Worm (Caenorhabditis elegans) whole organism, late embryonic: ENCODE data around the gene col-168.

Experiments used
- C08G9.2 ChIP-seq: sonication (generic microtip); optimal IDR thresholded peaks from 2 replicates; lab custom pipeline; 2016; ENCODE audit warnings: mild to moderate bottlenecking, missing genetic modification characterization, moderate library complexity, missing compliant biosample characterization
- C38D4.7 ChIP-seq: fragments of 200-800 bp; sonication (Bioruptor generic); optimal IDR thresholded peaks from 2 replicates; lab custom pipeline; 2018; ENCODE audit warnings: mild to moderate bottlenecking, missing genetic modification characterization, moderate library complexity, missing compliant biosample characterization
- F13H6.1 ChIP-seq: sonication (generic microtip); optimal IDR thresholded peaks from 2 replicates; lab custom pipeline; 2016; ENCODE audit warnings: missing genetic modification characterization, missing compliant biosample characterization
- K09A11.1 ChIP-seq: sonication (generic microtip); optimal IDR thresholded peaks from 2 replicates; lab custom pipeline; 2017; ENCODE audit warnings: antibody characterized with exemption, mild to moderate bottlenecking, missing genetic modification characterization, missing compliant biosample characterization; ENCODE audit not compliant: insufficient read depth
- T23F11.4 ChIP-seq: fragments of 200-800 bp; sonication (Bioruptor generic); optimal IDR thresholded peaks from 2 replicates; lab custom pipeline; 2018; ENCODE audit warnings: mild to moderate bottlenecking, missing genetic modification characterization, missing compliant biosample characterization
- Y22D7AL.16 ChIP-seq: sonication (generic microtip); optimal IDR thresholded peaks from 2 replicates; lab custom pipeline; 2016; ENCODE audit warnings: missing genetic modification characterization, missing compliant biosample characterization
- ama-1 ChIP-seq: fragments of 150-350 bp; optimal IDR thresholded peaks from 2 replicates; lab custom pipeline; 2014
- ceh-14 ChIP-seq: sonication (generic microtip); optimal IDR thresholded peaks from 2 replicates; lab custom pipeline; 2016; ENCODE audit warnings: missing genotype, missing genetic modification characterization, missing compliant biosample characterization
- ceh-18 ChIP-seq: sonication (generic microtip); optimal IDR thresholded peaks from 2 replicates; lab custom pipeline; 2016; ENCODE audit warnings: missing genetic modification characterization, missing compliant biosample characterization
- ceh-2 ChIP-seq: sonication (generic microtip); optimal IDR thresholded peaks from 2 replicates; lab custom pipeline; 2016; ENCODE audit warnings: missing genotype, missing genetic modification characterization, missing compliant biosample characterization
- ceh-22 ChIP-seq: sonication (generic microtip); optimal IDR thresholded peaks from 2 replicates; lab custom pipeline; 2017; ENCODE audit warnings: missing biosample characterization, missing genetic modification characterization
- ceh-24 ChIP-seq: sonication (generic microtip); optimal IDR thresholded peaks from 2 replicates; lab custom pipeline; 2016; ENCODE audit warnings: mild to moderate bottlenecking, missing genetic modification characterization, missing compliant biosample characterization
- ceh-30 ChIP-seq: fragments of 150-350 bp; optimal IDR thresholded peaks from 2 replicates; lab custom pipeline; 2014; ENCODE audit warnings: missing biosample characterization, missing genetic modification characterization
- ceh-31 ChIP-seq: sonication (generic microtip); optimal IDR thresholded peaks from 2 replicates; lab custom pipeline; 2016; ENCODE audit warnings: missing genetic modification characterization, missing compliant biosample characterization
- ceh-34 ChIP-seq: sonication (generic microtip); optimal IDR thresholded peaks from 2 replicates; lab custom pipeline; 2016; ENCODE audit warnings: mild to moderate bottlenecking, missing genetic modification characterization, missing compliant biosample characterization
- ceh-45 ChIP-seq: fragments of 200-800 bp; sonication (Bioruptor generic); IDR thresholded peaks from 2 replicates; pipeline ENCODE4 v1.3.6; 2022; ENCODE audit warnings: missing genetic modification reagents, missing genetic modification characterization, missing compliant biosample characterization
- ceh-48 ChIP-seq: sonication (generic microtip); optimal IDR thresholded peaks from 2 replicates; lab custom pipeline; 2016; ENCODE audit warnings: missing genetic modification characterization, inconsistent platforms, missing compliant biosample characterization
- ceh-9 ChIP-seq: sonication (generic microtip); optimal IDR thresholded peaks from 2 replicates; lab custom pipeline; 2016; ENCODE audit warnings: mild to moderate bottlenecking, missing genetic modification characterization, inconsistent platforms, missing compliant biosample characterization
- che-1 ChIP-seq: sonication (generic microtip); optimal IDR thresholded peaks from 2 replicates; lab custom pipeline; 2016; ENCODE audit warnings: mild to moderate bottlenecking, missing genetic modification characterization, missing compliant biosample characterization
- dmd-4 ChIP-seq: sonication (generic microtip); optimal IDR thresholded peaks from 2 replicates; lab custom pipeline; 2016; ENCODE audit warnings: borderline replicate concordance, missing genetic modification characterization, missing compliant biosample characterization
- dve-1 ChIP-seq: sonication (generic microtip); optimal IDR thresholded peaks from 2 replicates; lab custom pipeline; 2017; ENCODE audit warnings: antibody characterized with exemption, mild to moderate bottlenecking, missing genetic modification characterization, missing compliant biosample characterization
- elt-2 ChIP-seq: sonication (generic microtip); optimal IDR thresholded peaks from 2 replicates; lab custom pipeline; 2016; ENCODE audit warnings: missing genetic modification reagents, missing genetic modification characterization, missing compliant biosample characterization
- elt-4 ChIP-seq: sonication (generic microtip); optimal IDR thresholded peaks from 2 replicates; lab custom pipeline; 2016; ENCODE audit warnings: missing genetic modification characterization, missing compliant biosample characterization
- ets-4 ChIP-seq: sonication (generic microtip); optimal IDR thresholded peaks from 2 replicates; lab custom pipeline; 2016; ENCODE audit warnings: missing genetic modification characterization, missing compliant biosample characterization
- fax-1 ChIP-seq: sonication (generic microtip); optimal IDR thresholded peaks from 2 replicates; lab custom pipeline; 2016; ENCODE audit warnings: missing genotype, missing genetic modification characterization, missing compliant biosample characterization
- fkh-10 ChIP-seq: fragments of 150-350 bp; optimal IDR thresholded peaks from 2 replicates; lab custom pipeline; 2014; ENCODE audit warnings: missing biosample characterization, missing genetic modification reagents, missing genetic modification characterization
- gmeb-2 ChIP-seq: sonication (generic microtip); optimal IDR thresholded peaks from 2 replicates; lab custom pipeline; 2016; ENCODE audit warnings: missing genetic modification characterization, inconsistent platforms, missing compliant biosample characterization
- hlh-13 ChIP-seq: fragments of 200-800 bp; sonication (Bioruptor generic); optimal IDR thresholded peaks from 2 replicates; lab custom pipeline; 2018; ENCODE audit warnings: mild to moderate bottlenecking, missing genetic modification characterization, missing compliant biosample characterization
- hlh-6 ChIP-seq: sonication (generic microtip); optimal IDR thresholded peaks from 2 replicates; lab custom pipeline; 2016; ENCODE audit warnings: missing genotype, missing genetic modification characterization, missing compliant biosample characterization
- hlh-8 ChIP-seq: sonication (generic microtip); optimal IDR thresholded peaks from 2 replicates; lab custom pipeline; 2016; ENCODE audit warnings: missing genotype, missing genetic modification characterization, missing compliant biosample characterization
- lim-6 ChIP-seq: sonication (generic microtip); optimal IDR thresholded peaks from 2 replicates; lab custom pipeline; 2016; ENCODE audit warnings: missing genetic modification characterization, missing compliant biosample characterization
- nfya-1 ChIP-seq: sonication (generic microtip); optimal IDR thresholded peaks from 2 replicates; lab custom pipeline; 2017; ENCODE audit warnings: missing genetic modification characterization, mild to moderate bottlenecking, missing compliant biosample characterization, antibody characterized with exemption, moderate library complexity
- nhr-11 ChIP-seq: fragments of 150-350 bp; optimal IDR thresholded peaks from 2 replicates; lab custom pipeline; 2014; ENCODE audit warnings: missing biosample characterization, missing genetic modification characterization
- nhr-232 ChIP-seq: sonication (generic microtip); optimal IDR thresholded peaks from 2 replicates; lab custom pipeline; 2016; ENCODE audit warnings: missing genetic modification characterization, missing compliant biosample characterization
- odd-2 ChIP-seq: sonication (generic microtip); optimal IDR thresholded peaks from 2 replicates; lab custom pipeline; 2017; ENCODE audit warnings: antibody characterized with exemption, mild to moderate bottlenecking, missing genetic modification characterization, missing compliant biosample characterization
- pag-3 ChIP-seq: sonication (generic microtip); optimal IDR thresholded peaks from 2 replicates; lab custom pipeline; 2016; ENCODE audit warnings: missing compliant biosample characterization, missing genetic modification characterization, borderline replicate concordance
- pat-9 ChIP-seq: fragments of 200-800 bp; sonication (Bioruptor generic); optimal IDR thresholded peaks from 2 replicates; lab custom pipeline; 2018; ENCODE audit warnings: mild to moderate bottlenecking, missing genetic modification characterization, moderate library complexity, missing compliant biosample characterization
- pax-1 ChIP-seq: fragments of 150-350 bp; optimal IDR thresholded peaks from 2 replicates; lab custom pipeline; 2014; ENCODE audit warnings: missing biosample characterization, missing genetic modification characterization
- pha-2 ChIP-seq: sonication (generic microtip); optimal IDR thresholded peaks from 2 replicates; lab custom pipeline; 2017; ENCODE audit warnings: mild to moderate bottlenecking, missing genetic modification characterization, missing compliant biosample characterization
- pha-4 ChIP-seq: fragments of 150-350 bp; optimal IDR thresholded peaks from 2 replicates; lab custom pipeline; 2018; ENCODE audit warnings: missing biosample characterization, missing genetic modification reagents, missing genetic modification characterization
- pqm-1 ChIP-seq: sonication (generic microtip); optimal IDR thresholded peaks from 2 replicates; lab custom pipeline; 2016; ENCODE audit warnings: missing genetic modification characterization, missing compliant biosample characterization
- ref-2 ChIP-seq: sonication (generic microtip); optimal IDR thresholded peaks from 2 replicates; lab custom pipeline; 2016; ENCODE audit warnings: missing genetic modification characterization, missing compliant biosample characterization
- sdc-2 ChIP-seq: sonication (generic microtip); optimal IDR thresholded peaks from 2 replicates; lab custom pipeline; 2016; ENCODE audit warnings: missing genotype, missing genetic modification characterization, missing compliant biosample characterization
- sox-2 ChIP-seq: fragments of 200-800 bp; sonication (Bioruptor generic); IDR thresholded peaks from 2 replicates; pipeline ENCODE4 v1.3.6; 2022; ENCODE audit warnings: missing genetic modification reagents, missing genetic modification characterization, missing compliant biosample characterization
- syd-9 ChIP-seq: sonication (generic microtip); optimal IDR thresholded peaks from 2 replicates; lab custom pipeline; 2016; ENCODE audit warnings: mild to moderate bottlenecking, missing genetic modification characterization, moderate library complexity, missing compliant biosample characterization
- tbx-2 ChIP-seq: sonication (generic microtip); optimal IDR thresholded peaks from 2 replicates; lab custom pipeline; 2016; ENCODE audit warnings: missing genetic modification characterization, missing compliant biosample characterization
- tbx-7 ChIP-seq: sonication (generic microtip); optimal IDR thresholded peaks from 2 replicates; lab custom pipeline; 2016; ENCODE audit warnings: missing genotype, missing genetic modification characterization, missing compliant biosample characterization
- unc-42 ChIP-seq: sonication (generic microtip); optimal IDR thresholded peaks from 2 replicates; lab custom pipeline; 2016; ENCODE audit warnings: missing genotype, missing genetic modification characterization, missing compliant biosample characterization
- unc-55 ChIP-seq: sonication (generic microtip); optimal IDR thresholded peaks from 2 replicates; lab custom pipeline; 2017; ENCODE audit warnings: missing biosample characterization, missing genetic modification reagents, missing genetic modification characterization
- ztf-16 ChIP-seq: sonication (generic microtip); optimal IDR thresholded peaks from 2 replicates; lab custom pipeline; 2017; ENCODE audit warnings: missing genetic modification characterization, missing compliant biosample characterization

The col-168 gene

ce11 chrX:6292812-6293211 is 33.4 kb upstream of the col-168 start, which contains the start of gene mom-1:
mom-1 (plus strand) TSS chrX:6293112.
- TF ChIP-seq ceh-31 (tag; lab: Kevin White, UChicago): no peak
- TF ChIP-seq ceh-45: no peak
- no peak for TF ChIP-seq ceh-34 (tag; lab: Kevin White, UChicago)
- TF ChIP-seq odd-2 (tag; lab: Kevin White, UChicago): no peak
- TF ChIP-seq nhr-11 (tag; lab: Kevin White, UChicago): no peak
- TF ChIP-seq sox-2 (GFP tag; lab: Robert Waterston, UW): no peak
- TF ChIP-seq elt-4 (tag; lab: Kevin White, UChicago): no peak
- TF ChIP-seq pqm-1 (tag; lab: Kevin White, UChicago): no peak
- TF ChIP-seq tbx-2 (tag; lab: Kevin White, UChicago): no peak
- no peak for TF ChIP-seq K09A11.1 (tag; lab: Kevin White, UChicago)
- no peak for TF ChIP-seq che-1 (tag; lab: Kevin White, UChicago)
- TF ChIP-seq ref-2: no peak
- no peak for TF ChIP-seq tbx-7 (tag; lab: Kevin White, UChicago)
- no peak for TF ChIP-seq F13H6.1 (tag; lab: Kevin White, UChicago)
- TF ChIP-seq lim-6: no peak
- TF ChIP-seq elt-2: no peak
- no peak for TF ChIP-seq pha-4 (tag; lab: Kevin White, UChicago)
- no peak for TF ChIP-seq sdc-2 (tag; lab: Kevin White, UChicago)
- no peak for TF ChIP-seq fax-1 (tag; lab: Kevin White, UChicago)

ce11 chrX:6296402-6296844 is 29.8 kb upstream of the col-168 start:
- peak; percentile 73 for TF ChIP-seq F13H6.1 (tag; lab: Kevin White, UChicago)
- TF ChIP-seq sox-2 (GFP tag; lab: Robert Waterston, UW): peak; percentile 64
- peak; percentile 98 for TF ChIP-seq unc-42 (tag; lab: Kevin White, UChicago)
- peak; percentile 37 for TF ChIP-seq hlh-13 (GFP tag; lab: Kevin White, UChicago)
- TF ChIP-seq ref-2: peak; percentile 97
- TF ChIP-seq pax-1 (tag; lab: Kevin White, UChicago): peak; percentile 93
- peak; percentile 48 for TF ChIP-seq gmeb-2 (tag; lab: Kevin White, UChicago)
- TF ChIP-seq tbx-7 (tag; lab: Kevin White, UChicago): peak; percentile 70
- peak; percentile 68 for TF ChIP-seq T23F11.4 (GFP tag; lab: Kevin White, UChicago)
- peak; percentile 92 for TF ChIP-seq ceh-14
- peak; percentile 27 for TF ChIP-seq unc-55
- TF ChIP-seq ets-4 (tag; lab: Kevin White, UChicago): peak; percentile 80
- peak; percentile 97 for TF ChIP-seq ceh-48 (tag; lab: Kevin White, UChicago)
- no peak for TF ChIP-seq Y22D7AL.16 (tag; lab: Kevin White, UChicago)
- peak; percentile 66 for TF ChIP-seq fax-1 (tag; lab: Kevin White, UChicago)
- TF ChIP-seq dve-1 (tag; lab: Kevin White, UChicago): peak; percentile 98
- peak; percentile 87 for TF ChIP-seq fkh-10
- peak; percentile 64 for TF ChIP-seq hlh-8 (tag; lab: Kevin White, UChicago)
- TF ChIP-seq hlh-6 (tag; lab: Kevin White, UChicago): peak; percentile 71
- TF ChIP-seq odd-2 (tag; lab: Kevin White, UChicago): peak; percentile 8
- TF ChIP-seq tbx-2 (tag; lab: Kevin White, UChicago): peak; percentile 96
- peak; percentile 93 for TF ChIP-seq ceh-2 (tag; lab: Kevin White, UChicago)
- TF ChIP-seq ceh-24 (tag; lab: Kevin White, UChicago): no peak
- TF ChIP-seq pha-2 (tag; lab: Kevin White, UChicago): peak; percentile 6
- TF ChIP-seq ceh-22 (tag; lab: Kevin White, UChicago): peak; percentile 92
- peak; percentile 51 for TF ChIP-seq lim-6
- TF ChIP-seq pag-3: no peak
- peak; percentile 94 for TF ChIP-seq ceh-30 (tag; lab: Kevin White, UChicago)
- TF ChIP-seq nhr-232 (tag; lab: Kevin White, UChicago): no peak
- peak; percentile 75 for TF ChIP-seq pat-9 (tag; lab: Kevin White, UChicago)
- peak; percentile 70 for TF ChIP-seq syd-9 (tag; lab: Kevin White, UChicago)
- TF ChIP-seq nfya-1: peak; percentile 98
- TF ChIP-seq ztf-16: peak; percentile 97
- TF ChIP-seq ama-1 (lab: Kevin White, UChicago): no peak
- TF ChIP-seq nhr-11 (tag; lab: Kevin White, UChicago): peak; percentile 74
- TF ChIP-seq C38D4.7 (GFP tag; lab: Kevin White, UChicago): peak; percentile 21
- no peak for TF ChIP-seq pha-4 (tag; lab: Kevin White, UChicago)
- TF ChIP-seq sdc-2 (tag; lab: Kevin White, UChicago): peak; percentile 100
- peak; percentile 100 for TF ChIP-seq ceh-18 (tag; lab: Kevin White, UChicago)
- TF ChIP-seq dmd-4 (tag; lab: Kevin White, UChicago): peak; percentile 78
- TF ChIP-seq C08G9.2 (tag; lab: Kevin White, UChicago): peak; percentile 78
- no peak for TF ChIP-seq ceh-9
